Worm (Caenorhabditis elegans): ENCODE data around the gene E04F6.10.

Gene E04F6.10

ce11 chrII:7208184-7208583, 8.8 kb downstream of the E04F6.10 start, which contains the start of gene dhs-7:
dhs-7 (minus strand) TSS chrII:7208460.
- TF ChIP-seq attf-4 (tag; optimal IDR thresholded peaks at IDR 0.05) (no peak), unc-39 (tag; optimal IDR thresholded peaks at IDR 0.05) (no peak), ceh-62 (tag; optimal IDR thresholded peaks at IDR 0.05) (no peak), nhr-77 (tag; optimal IDR thresholded peaks at IDR 0.05) (no peak), F37D6.2 (tag; optimal IDR thresholded peaks at IDR 0.05) (no peak), daf-16 (GFP tag; optimal IDR thresholded peaks at IDR 0.05) (no peak), daf-16 (tag; optimal IDR thresholded peaks at IDR 0.05) (peak; percentile 70), tag-97 (GFP tag; IDR thresholded peaks at IDR 0.05) (no peak), pqm-1 (tag; optimal IDR thresholded peaks at IDR 0.05) (peak; percentile 47), lin-38 (GFP tag; IDR thresholded peaks at IDR 0.05) (no peak), ZK546.5 (tag; optimal IDR thresholded peaks at IDR 0.05) (no peak), saeg-2 (GFP tag; IDR thresholded peaks at IDR 0.05) (no peak), zag-1 (tag; optimal IDR thresholded peaks at IDR 0.05) (no peak), gei-8 (GFP tag; optimal IDR thresholded peaks at IDR 0.05) (no peak), ceh-82 (tag; optimal IDR thresholded peaks at IDR 0.05) (no peak), nhr-76 (tag; optimal IDR thresholded peaks at IDR 0.05) (no peak), zip-11 (GFP tag; IDR thresholded peaks at IDR 0.05) (no peak), hlh-11 (tag; optimal IDR thresholded peaks at IDR 0.05) (peak; percentile 20), ama-1 (optimal IDR thresholded peaks at IDR 0.05) (no peak), arid-1 (GFP tag; conservative IDR thresholded peaks at IDR 0.05) (no peak), ces-1 (GFP tag; optimal IDR thresholded peaks at IDR 0.05) (no peak), madf-5 (GFP tag; IDR thresholded peaks at IDR 0.05) (no peak), ceh-32 (tag; optimal IDR thresholded peaks at IDR 0.05; ENCODE audit: poor library complexity) (no peak), dve-1 (tag; optimal IDR thresholded peaks at IDR 0.05; ENCODE audit: insufficient read depth) (peak; percentile 58), nhr-41 (GFP tag; IDR thresholded peaks at IDR 0.05) (no peak), dmd-6 (GFP tag; IDR thresholded peaks at IDR 0.05) (peak; percentile 36; the same call in 1 of the 2 replicates), ctbp-1 (GFP tag; IDR thresholded peaks at IDR 0.05) (no peak), lsy-2 (tag; optimal IDR thresholded peaks at IDR 0.05) (no peak), F10B5.3 (tag; optimal IDR thresholded peaks at IDR 0.05) (no peak), mdl-1 (tag; optimal IDR thresholded peaks at IDR 0.05) (no peak), aly-2 (tag; optimal IDR thresholded peaks at IDR 0.05) (no peak), jun-1 (tag; optimal IDR thresholded peaks at IDR 0.05) (no peak), mdt-29 (GFP tag; IDR thresholded peaks at IDR 0.05) (no peak), nhr-102 (tag; optimal IDR thresholded peaks at IDR 0.05) (no peak), dpl-1 (GFP tag; optimal IDR thresholded peaks at IDR 0.05) (no peak), nhr-28 (tag; optimal IDR thresholded peaks at IDR 0.05) (peak; percentile 34)

DNA sequence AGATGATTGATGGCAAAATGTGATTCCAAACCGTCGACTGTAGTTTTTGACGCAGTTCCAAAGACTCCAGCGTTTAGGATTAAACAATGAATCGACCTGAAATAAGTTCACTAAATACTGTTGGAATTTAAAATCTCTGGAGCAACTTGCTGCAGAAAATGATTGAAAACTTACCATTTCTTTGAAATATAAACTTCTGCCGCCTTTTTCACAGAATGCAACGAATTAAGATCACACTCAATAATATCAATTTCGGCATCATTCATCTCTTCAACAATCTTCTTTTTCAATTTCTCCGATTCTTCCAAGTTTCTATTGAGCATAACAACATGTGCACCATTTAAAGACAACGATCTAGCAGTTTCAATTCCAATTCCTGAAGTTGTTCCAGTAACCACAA, 9.3 kb downstream of the E04F6.10 start:
- TF ChIP-seq attf-4 (tag; optimal IDR thresholded peaks at IDR 0.05): no peak
- peak in 1 of 2 experiments; percentile 90 for TF ChIP-seq unc-62 (GFP tag; optimal IDR thresholded peaks at IDR 0.05 in 1 of 2)
- TF ChIP-seq unc-62 (tag; optimal IDR thresholded peaks at IDR 0.05): no peak

DNA sequence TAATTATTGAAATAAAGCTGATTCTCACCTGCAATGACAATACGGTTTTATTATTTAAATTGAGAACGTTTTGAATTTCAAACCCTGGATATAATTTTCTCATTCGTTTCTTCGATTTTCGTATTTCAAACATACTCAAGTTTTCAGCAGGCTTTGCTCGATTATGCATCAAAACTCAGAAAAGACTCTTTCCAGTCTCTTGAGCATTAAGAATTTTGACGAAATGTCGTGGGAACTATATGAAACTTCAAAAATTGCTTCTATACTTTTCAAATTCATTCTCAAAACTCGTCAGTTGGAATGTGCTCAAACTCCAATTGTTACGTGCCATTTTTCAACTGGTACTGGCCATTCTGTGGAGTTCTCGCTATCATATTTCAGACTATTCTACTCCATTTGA, 11.6 kb downstream of the E04F6.10 start, which contains the start of gene srd-59:
Gene srd-59, plus strand, starts transcription at position 301 of the 400 bp plus-strand sequence.
- TF ChIP-seq ctbp-1 (GFP tag; IDR thresholded peaks at IDR 0.05) (no peak), rbr-2 (tag; optimal IDR thresholded peaks at IDR 0.05) (no peak), dmd-8 (GFP tag; IDR thresholded peaks at IDR 0.05) (no peak), Y105C5A.15 (GFP tag; IDR thresholded peaks at IDR 0.05) (no peak), Y5F2A.4 (GFP tag; optimal IDR thresholded peaks at IDR 0.05) (no peak), tag-97 (GFP tag; IDR thresholded peaks at IDR 0.05) (no peak)
